Fruit fly (Drosophila melanogaster) whole organism, embryonic: ENCODE data around the gene Fancd2.
A peak's percentile ranks its signal among the peaks of the same experiment; 100 is the strongest.

Source experiments
- Bteb2 ChIP-seq: fragments of 200-800 bp; sonication (Bioruptor generic); optimal IDR thresholded peaks from 2 replicates; lab custom pipeline; 2016; ENCODE audit warnings: missing biosample characterization, missing genetic modification characterization
- CG12744 ChIP-seq: fragments of 200-800 bp; sonication (Bioruptor generic); optimal IDR thresholded peaks from 2 replicates; lab custom pipeline; 2016; ENCODE audit warnings: missing biosample characterization, missing genetic modification characterization
- CG31224 ChIP-seq: fragments of 200-800 bp; sonication (Bioruptor generic); IDR thresholded peaks from 2 replicates; pipeline ENCODE4 v1.3.6; 2022; ENCODE audit warnings: missing biosample characterization, missing genetic modification characterization
- CG7987 ChIP-seq: fragments of 200-800 bp; sonication (Bioruptor generic); optimal IDR thresholded peaks from 2 replicates; lab custom pipeline; 2018; ENCODE audit warnings: missing biosample characterization, mild to moderate bottlenecking, missing genetic modification characterization, moderate library complexity
- CG9932 ChIP-seq: fragments of 200-800 bp; sonication (Bioruptor generic); IDR thresholded peaks from 2 replicates; pipeline ENCODE4 v1.3.6; 2022; ENCODE audit warnings: missing biosample characterization, missing genetic modification characterization
- HHEX ChIP-seq: fragments of 200-800 bp; sonication (Bioruptor generic); optimal IDR thresholded peaks from 3 replicates; lab custom pipeline; 2017; ENCODE audit warnings: missing biosample characterization, mild to moderate bottlenecking, missing genetic modification characterization, missing genetic modification reagents
- Mes4 ChIP-seq: fragments of 200-800 bp; sonication (Bioruptor generic); optimal IDR thresholded peaks from 2 replicates; lab custom pipeline; 2016; ENCODE audit warnings: missing biosample characterization, missing genetic modification characterization
- Nf-YB ChIP-seq: fragments of 200-800 bp; sonication (Bioruptor generic); optimal IDR thresholded peaks from 3 replicates; lab custom pipeline; 2019; ENCODE audit warnings: missing biosample characterization, mild to moderate bottlenecking, missing genetic modification characterization, moderate library complexity
- gcm2 ChIP-seq: fragments of 200-800 bp; sonication (Bioruptor generic); optimal IDR thresholded peaks from 2 replicates; lab custom pipeline; 2016; ENCODE audit warnings: missing biosample characterization, missing genetic modification characterization
- insv ChIP-seq, 2 experiments: fragments of 200-800 bp; sonication (Bioruptor generic); optimal IDR thresholded peaks; 3 replicates each; lab custom pipeline; 2016 to 2018; ENCODE audit warnings: missing biosample characterization in 2 of 2, missing genetic modification characterization in 2 of 2
- nau ChIP-seq: fragments of 200-800 bp; sonication (Bioruptor generic); optimal IDR thresholded peaks from 3 replicates; lab custom pipeline; 2017; ENCODE audit warnings: missing biosample characterization, mild to moderate bottlenecking, missing genetic modification characterization, missing genetic modification reagents
- tll ChIP-seq, 2 experiments: fragments of 200-800 bp in 1 of 2; fragments of >200 bp in 1 of 2; sonication (Bioruptor generic) in 1 of 2; optimal IDR thresholded peaks; 2 replicates each; lab custom pipeline; 2017 to 2019; ENCODE audit warnings: missing biosample characterization in 2 of 2, missing genetic modification characterization in 2 of 2, mild to moderate bottlenecking in 1 of 2, moderate library complexity in 1 of 2

dm6 chr3R:20828520-20829415 lies 12.8 kb upstream of the Fancd2 start:
- TF ChIP-seq Mes4 (GFP tag; lab: Kevin White, UChicago) (no peak), CG31224 (GFP tag; lab: Robert Waterston, UW) (no peak), gcm2 (GFP tag; lab: Kevin White, UChicago) (no peak), CG7987 (GFP tag; lab: Kevin White, UChicago) (peak; percentile 15), Nf-YB (GFP tag; lab: Kevin White, UChicago) (no peak), insv (GFP tag; optimal IDR thresholded peaks at IDR 0.05; lab: Kevin White, UChicago) (no peak), CG9932 (GFP tag; lab: Robert Waterston, UW) (peak; percentile 34; the same call in 1 of the 2 replicates), CG12744 (GFP tag; lab: Kevin White, UChicago) (no peak), HHEX (no peak), nau (no peak), Bteb2 (GFP tag; lab: Kevin White, UChicago) (no peak), tll (GFP tag; optimal IDR thresholded peaks at IDR 0.05; lab: Kevin White, UChicago) (peak in 1 of 2 experiments; percentile 77)
